Worm (Caenorhabditis elegans) whole organism, young adult: ENCODE data around the gene F42D1.4.

Experiments used
- F49E8.2 ChIP-seq: sonication (generic microtip); optimal IDR thresholded peaks from 3 replicates; lab custom pipeline; 2017; ENCODE audit warnings: missing genetic modification characterization, mild to moderate bottlenecking, missing compliant biosample characterization, antibody characterized with exemption, moderate library complexity; ENCODE audit not compliant: insufficient read depth
- T26A5.8 ChIP-seq: sonication (generic microtip); optimal IDR thresholded peaks from 2 replicates; lab custom pipeline; 2016; ENCODE audit warnings: missing genetic modification characterization, missing compliant biosample characterization
- atf-7 ChIP-seq: sonication (generic microtip); optimal IDR thresholded peaks from 2 replicates; lab custom pipeline; 2017; ENCODE audit warnings: mild to moderate bottlenecking, missing genetic modification characterization, missing compliant biosample characterization
- bed-1 ChIP-seq: fragments of 200-800 bp; sonication (Bioruptor generic); IDR thresholded peaks from 2 replicates; pipeline ENCODE4 v1.3.6; 2022; ENCODE audit warnings: missing genetic modification reagents, missing genetic modification characterization, missing compliant biosample characterization
- ceh-27 ChIP-seq: fragments of 200-800 bp; sonication (Bioruptor generic); optimal IDR thresholded peaks from 2 replicates; lab custom pipeline; 2018; ENCODE audit warnings: mild to moderate bottlenecking, missing genetic modification characterization, moderate library complexity, missing compliant biosample characterization
- dox-1 ChIP-seq: fragments of 200-800 bp; sonication (Bioruptor generic); IDR thresholded peaks from 2 replicates; pipeline ENCODE4 v1.3.6; 2022; ENCODE audit warnings: missing genetic modification reagents, missing genetic modification characterization, missing compliant biosample characterization
- egl-44 ChIP-seq: fragments of 200-800 bp; sonication (Bioruptor generic); IDR thresholded peaks from 2 replicates; pipeline ENCODE4 v1.3.6; 2022; ENCODE audit warnings: missing genetic modification reagents, missing genetic modification characterization, missing compliant biosample characterization
- ekl-4 ChIP-seq: fragments of 200-800 bp; sonication (Bioruptor generic); IDR thresholded peaks from 2 replicates; pipeline ENCODE4 v1.3.6; 2022; ENCODE audit warnings: missing genetic modification reagents, missing genetic modification characterization, missing compliant biosample characterization
- madf-8 ChIP-seq: fragments of 200-800 bp; sonication (Bioruptor generic); conservative IDR thresholded peaks from 2 replicates; pipeline ENCODE4 v1.3.6; 2022; ENCODE audit warnings: missing genetic modification reagents, missing genetic modification characterization, missing compliant biosample characterization
- nhr-80 ChIP-seq: sonication (generic microtip); optimal IDR thresholded peaks from 2 replicates; lab custom pipeline; 2016; ENCODE audit warnings: missing genetic modification characterization, missing compliant biosample characterization
- rec-8 ChIP-seq, 2 experiments: sonication (generic microtip); optimal IDR thresholded peaks; 2 replicates each; lab custom pipeline; 2016; ENCODE audit warnings: mild to moderate bottlenecking in 2 of 2, missing genetic modification characterization in 2 of 2, missing genetic modification reagents in 2 of 2, missing genotype in 2 of 2, missing biosample characterization in 1 of 2, missing compliant biosample characterization in 1 of 2, moderate library complexity in 1 of 2
- unc-62 ChIP-seq: fragments of 150-350 bp; optimal IDR thresholded peaks from 2 replicates; lab custom pipeline; 2014; ENCODE audit warnings: missing biosample characterization, missing genetic modification reagents, missing genetic modification characterization
- zim-3 ChIP-seq: sonication (generic microtip); optimal IDR thresholded peaks from 2 replicates; lab custom pipeline; 2017; ENCODE audit warnings: mild to moderate bottlenecking, missing genetic modification characterization, moderate library complexity, missing compliant biosample characterization

DNA sequence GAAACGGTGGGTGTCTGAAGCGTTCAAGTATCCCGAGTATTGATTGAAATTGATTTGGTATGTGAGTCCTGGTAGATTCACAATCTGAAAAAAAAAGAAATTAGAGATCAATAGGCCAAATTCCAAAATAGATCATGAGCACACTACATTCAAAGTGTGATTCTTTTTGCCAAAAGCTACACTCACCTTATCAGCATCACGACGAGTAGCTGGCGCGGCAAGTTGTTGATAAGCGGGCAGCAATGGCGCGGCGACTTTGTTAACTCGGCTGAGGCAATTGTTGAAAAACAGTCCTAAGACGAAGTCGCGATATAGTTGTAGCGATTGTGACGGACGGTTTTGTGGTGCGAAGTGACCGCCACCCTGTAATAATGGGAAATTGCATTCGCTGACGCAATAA, 38.0 kb upstream of the F42D1.4 start:
- no peak for TF ChIP-seq bed-1 (GFP tag; lab: Robert Waterston, UW)
- no peak for TF ChIP-seq atf-7 (tag; lab: Kevin White, UChicago)
- no peak for TF ChIP-seq T26A5.8 (tag; lab: Kevin White, UChicago)
- no peak for TF ChIP-seq zim-3
- no peak for TF ChIP-seq unc-62
- TF ChIP-seq rec-8 (tag; optimal IDR thresholded peaks at IDR 0.05; lab: Kevin White, UChicago) = no peak
- 0 out of 2 replicates have a peak, but pooled peaks have one; percentile 37 for TF ChIP-seq dox-1 (GFP tag; lab: Robert Waterston, UW)
- no peak for TF ChIP-seq ceh-27
- no peak for TF ChIP-seq ekl-4
- peak; percentile 76 for TF ChIP-seq nhr-80 (tag; lab: Kevin White, UChicago)
- TF ChIP-seq F49E8.2 (tag; lab: Kevin White, UChicago) = no peak
- TF ChIP-seq egl-44 (GFP tag; lab: Robert Waterston, UW) = no peak
- TF ChIP-seq madf-8 (GFP tag; lab: Robert Waterston, UW) = no peak
